Worm (Caenorhabditis elegans): ENCODE measurements around the gene F49E2.2.
A peak's percentile ranks its signal among the peaks of the same experiment; 100 is the strongest.

The F49E2.2 gene

DNA sequence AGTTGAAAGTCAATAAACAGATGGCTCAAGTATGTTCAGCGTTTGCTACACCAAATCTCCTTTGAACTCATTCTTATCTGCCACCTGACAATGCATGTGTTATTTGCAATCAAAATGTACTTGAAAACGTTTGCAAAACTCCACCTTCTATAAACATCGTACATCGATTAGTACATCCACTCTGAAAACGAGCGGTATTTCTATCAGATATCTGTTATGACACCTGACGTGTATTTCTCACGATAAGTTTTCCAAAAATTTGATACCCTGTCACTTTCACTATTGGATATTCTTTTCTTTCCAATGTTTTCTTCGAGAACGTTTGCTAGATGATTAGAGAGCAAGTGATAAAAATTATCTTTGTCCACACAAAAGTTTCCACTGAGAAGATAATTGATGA is 22.1 kb upstream of the F49E2.2 start:
- TF ChIP-seq gei-8 (GFP tag; optimal IDR thresholded peaks at IDR 0.05) (no peak), mes-2 (tag; optimal IDR thresholded peaks at IDR 0.05; ENCODE audit: poor library complexity, severe bottlenecking) (no peak), Y5F2A.4 (GFP tag; optimal IDR thresholded peaks at IDR 0.05) (no peak), aha-1 (tag) (no peak), mxl-3 (GFP tag; optimal IDR thresholded peaks at IDR 0.05) (no peak), zip-2 (tag; optimal IDR thresholded peaks at IDR 0.05) (no peak), ceh-82 (tag; optimal IDR thresholded peaks at IDR 0.05) (no peak), lsy-2 (tag; optimal IDR thresholded peaks at IDR 0.05) (peak in 1 of 2 experiments; percentile 2), Y48G9A.11 (GFP tag; IDR thresholded peaks at IDR 0.05) (no peak), ces-1 (GFP tag; optimal IDR thresholded peaks at IDR 0.05) (no peak), ztf-7 (tag; optimal IDR thresholded peaks at IDR 0.05) (no peak), dmd-6 (GFP tag; IDR thresholded peaks at IDR 0.05) (no peak), nhr-77 (tag; optimal IDR thresholded peaks at IDR 0.05) (no peak), lin-13 (GFP tag; optimal IDR thresholded peaks at IDR 0.05) (no peak), skn-1 (tag; optimal IDR thresholded peaks at IDR 0.05) (no peak), T20F7.1 (GFP tag; optimal IDR thresholded peaks at IDR 0.05) (no peak), snpc-4 (tag; optimal IDR thresholded peaks at IDR 0.05) (no peak), daf-16 (GFP tag; optimal IDR thresholded peaks at IDR 0.05) (peak in 1 of 2 experiments; percentile 89), daf-16 (tag; optimal IDR thresholded peaks at IDR 0.05) (no peak), nhr-28 (tag; optimal IDR thresholded peaks at IDR 0.05) (peak; percentile 24), unc-62 (GFP tag; optimal IDR thresholded peaks at IDR 0.05 in 1 of 2) (peak in 1 of 2 experiments; percentile 70), unc-62 (tag; optimal IDR thresholded peaks at IDR 0.05) (no peak), saeg-2 (GFP tag; IDR thresholded peaks at IDR 0.05) (no peak), nhr-11 (tag; optimal IDR thresholded peaks at IDR 0.05) (peak; percentile 35), daf-8 (GFP tag; IDR thresholded peaks at IDR 0.05) (no peak), T26A8.4 (GFP tag; IDR thresholded peaks at IDR 0.05) (no peak), hlh-11 (tag; optimal IDR thresholded peaks at IDR 0.05) (peak; percentile 18), mdl-1 (tag; optimal IDR thresholded peaks at IDR 0.05) (peak in 1 of 2 experiments; percentile 16), nhr-102 (tag; optimal IDR thresholded peaks at IDR 0.05) (no peak), daf-19 (GFP tag; conservative IDR thresholded peaks at IDR 0.05) (no peak)

ce11 chrX:9546640-9547039 is 19.9 kb upstream of the F49E2.2 start:
- TF ChIP-seq daf-16 (GFP tag; optimal IDR thresholded peaks at IDR 0.05) (peak in 1 of 2 experiments; percentile 49), daf-16 (tag; optimal IDR thresholded peaks at IDR 0.05) (no peak), D1046.2 (GFP tag; IDR thresholded peaks at IDR 0.05) (no peak)

DNA sequence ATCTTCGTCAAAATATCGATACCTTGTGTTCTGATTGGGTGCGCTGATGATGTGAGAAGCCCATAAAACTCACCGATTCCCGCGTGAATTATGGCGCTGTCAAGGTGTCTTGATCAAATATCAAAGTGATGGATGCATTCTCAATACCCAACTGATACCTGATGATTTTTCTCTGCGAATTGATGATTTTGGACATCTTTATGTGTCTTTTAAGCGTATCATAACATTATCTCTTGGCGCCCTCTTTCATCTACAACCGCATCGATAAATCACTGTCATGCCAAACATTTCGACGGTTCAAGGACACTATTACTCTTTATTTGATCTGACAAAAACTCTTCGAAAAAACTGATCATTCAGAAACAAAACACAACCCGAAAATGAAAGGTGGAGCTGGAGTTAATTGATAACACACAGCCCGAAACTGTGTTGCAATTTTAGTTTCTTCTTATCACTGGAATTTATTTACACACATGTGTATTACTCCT is 19.2 kb upstream of the F49E2.2 start:
- TF ChIP-seq daf-8 (GFP tag; IDR thresholded peaks at IDR 0.05) (no peak), nhr-11 (tag; optimal IDR thresholded peaks at IDR 0.05) (peak; percentile 28), ZK546.5 (tag; optimal IDR thresholded peaks at IDR 0.05) (no peak), rbr-2 (tag; optimal IDR thresholded peaks at IDR 0.05) (no peak), lin-1 (GFP tag; IDR thresholded peaks at IDR 0.05) (no peak), set-16 (GFP tag; IDR thresholded peaks at IDR 0.05) (no peak), cey-2 (tag; optimal IDR thresholded peaks at IDR 0.05; ENCODE audit: borderline replicate concordance, insufficient read depth) (no peak), F26F4.8 (GFP tag; conservative IDR thresholded peaks at IDR 0.05) (no peak), aly-2 (tag; optimal IDR thresholded peaks at IDR 0.05) (no peak), hmg-1.1 (GFP tag; IDR thresholded peaks at IDR 0.05) (no peak), gei-8 (GFP tag; optimal IDR thresholded peaks at IDR 0.05) (no peak), ceh-44 (GFP tag; IDR thresholded peaks at IDR 0.05) (no peak), tag-97 (GFP tag; IDR thresholded peaks at IDR 0.05) (no peak), snpc-4 (tag; optimal IDR thresholded peaks at IDR 0.05) (no peak), pha-4 (GFP tag; IDR thresholded peaks at IDR 0.05) (no peak), pha-4 (tag; optimal IDR thresholded peaks at IDR 0.05) (no peak), zag-1 (tag; optimal IDR thresholded peaks at IDR 0.05) (no peak), ceh-82 (tag; optimal IDR thresholded peaks at IDR 0.05) (no peak), lir-3 (tag; optimal IDR thresholded peaks at IDR 0.05) (no peak), hlh-11 (tag; optimal IDR thresholded peaks at IDR 0.05) (peak; percentile 56), ztf-11 (tag; optimal IDR thresholded peaks at IDR 0.05) (no peak), ceh-20 (GFP tag; IDR thresholded peaks at IDR 0.05) (peak; percentile 79), nhr-48 (tag; optimal IDR thresholded peaks at IDR 0.05) (peak; percentile 40), nhr-41 (GFP tag; IDR thresholded peaks at IDR 0.05) (no peak), ceh-32 (tag; optimal IDR thresholded peaks at IDR 0.05; ENCODE audit: poor library complexity) (no peak), lin-15B (tag; optimal IDR thresholded peaks at IDR 0.05) (no peak)
